Fruit fly (Drosophila melanogaster) whole organism, prepupa: ENCODE data around the gene dpr10.

Source experiments
- Blimp-1 ChIP-seq: fragments of 200-800 bp; sonication (Bioruptor generic); optimal IDR thresholded peaks from 3 replicates; lab custom pipeline; 2017; ENCODE audit warnings: missing biosample characterization, missing genetic modification characterization, mild to moderate bottlenecking, moderate library complexity, missing genetic modification reagents
- CG10631 ChIP-seq: fragments of 200-800 bp; sonication (Bioruptor generic); optimal IDR thresholded peaks from 2 replicates; lab custom pipeline; 2016; ENCODE audit warnings: missing biosample characterization, missing genetic modification characterization
- CG10669 ChIP-seq: fragments of 200-800 bp; sonication (Bioruptor generic); optimal IDR thresholded peaks from 3 replicates; lab custom pipeline; 2018; ENCODE audit warnings: missing biosample characterization, mild to moderate bottlenecking, missing genetic modification characterization, moderate library complexity
- CG11762 ChIP-seq: fragments of 200-800 bp; sonication (Bioruptor generic); optimal IDR thresholded peaks from 3 replicates; lab custom pipeline; 2016; ENCODE audit warnings: missing biosample characterization, missing genetic modification characterization; ENCODE audit not compliant: insufficient read depth
- CG11902 ChIP-seq: fragments of 200-800 bp; sonication (Bioruptor generic); optimal IDR thresholded peaks from 3 replicates; lab custom pipeline; 2016; ENCODE audit warnings: missing biosample characterization, missing genetic modification characterization
- CG15336 ChIP-seq: fragments of 200-800 bp; sonication (Bioruptor generic); IDR thresholded peaks from 2 replicates; pipeline ENCODE4 v1.3.6; 2022; ENCODE audit warnings: missing biosample characterization, missing genetic modification characterization
- CG1621 ChIP-seq: fragments of 200-800 bp; sonication (Bioruptor generic); optimal IDR thresholded peaks from 3 replicates; lab custom pipeline; 2018; ENCODE audit warnings: missing biosample characterization, mild to moderate bottlenecking, missing genetic modification characterization
- CG16779 ChIP-seq: fragments of 200-800 bp; sonication (Bioruptor generic); optimal IDR thresholded peaks from 3 replicates; lab custom pipeline; 2017; ENCODE audit warnings: missing biosample characterization, mild to moderate bottlenecking, missing genetic modification characterization
- CG31627 ChIP-seq: fragments of 200-800 bp; sonication (Bioruptor generic); optimal IDR thresholded peaks from 3 replicates; lab custom pipeline; 2016; ENCODE audit warnings: missing biosample characterization, missing genetic modification characterization
- CG3919 ChIP-seq: fragments of 200-800 bp; sonication (Bioruptor generic); optimal IDR thresholded peaks from 3 replicates; lab custom pipeline; 2016; ENCODE audit warnings: missing biosample characterization, missing genetic modification characterization
- CG4318 ChIP-seq: fragments of 200-800 bp; sonication (Bioruptor generic); optimal IDR thresholded peaks from 3 replicates; lab custom pipeline; 2017; ENCODE audit warnings: missing biosample characterization, mild to moderate bottlenecking, missing genetic modification characterization
- CG6276 ChIP-seq: fragments of 200-800 bp; sonication (Bioruptor generic); optimal IDR thresholded peaks from 2 replicates; lab custom pipeline; 2017; ENCODE audit warnings: missing biosample characterization, mild to moderate bottlenecking, missing genetic modification characterization
- CG6792 ChIP-seq: fragments of 200-800 bp; sonication (Bioruptor generic); optimal IDR thresholded peaks from 3 replicates; lab custom pipeline; 2016; ENCODE audit warnings: missing biosample characterization, missing genetic modification characterization
- CG6808 ChIP-seq: fragments of 200-800 bp; sonication (Bioruptor generic); optimal IDR thresholded peaks from 3 replicates; lab custom pipeline; 2017; ENCODE audit warnings: missing biosample characterization, missing genetic modification characterization, mild to moderate bottlenecking, moderate library complexity, missing genetic modification reagents
- CG6854 ChIP-seq: fragments of 200-800 bp; sonication (Bioruptor generic); optimal IDR thresholded peaks from 2 replicates; lab custom pipeline; 2017; ENCODE audit warnings: missing biosample characterization, mild to moderate bottlenecking, missing genetic modification characterization
- CG8319 ChIP-seq: fragments of 200-800 bp; sonication (Bioruptor generic); optimal IDR thresholded peaks from 3 replicates; lab custom pipeline; 2016; ENCODE audit warnings: missing biosample characterization, missing genetic modification characterization
- CG8632 ChIP-seq: fragments of 200-800 bp; sonication (Bioruptor generic); optimal IDR thresholded peaks from 3 replicates; lab custom pipeline; 2016; ENCODE audit warnings: missing biosample characterization, missing genetic modification characterization
- CG9139 ChIP-seq: fragments of 200-800 bp; sonication (Bioruptor generic); optimal IDR thresholded peaks from 3 replicates; lab custom pipeline; 2017; ENCODE audit warnings: missing biosample characterization, mild to moderate bottlenecking, missing genetic modification characterization
- Eip78C ChIP-seq: fragments of 200-800 bp; sonication (Bioruptor generic); peaks from one replicate; lab custom pipeline; 2016; ENCODE audit warnings: missing biosample characterization, missing genetic modification characterization
- Eip93F ChIP-seq: fragments of 200-800 bp; sonication (Bioruptor generic); optimal IDR thresholded peaks from 2 replicates; lab custom pipeline; 2016; ENCODE audit warnings: missing biosample characterization, mild to moderate bottlenecking, missing genetic modification characterization
- Ets21C ChIP-seq: fragments of 200-800 bp; sonication (Bioruptor generic); optimal IDR thresholded peaks from 3 replicates; lab custom pipeline; 2016; ENCODE audit warnings: missing biosample characterization, missing genetic modification characterization
- Gug ChIP-seq: fragments of 200-800 bp; sonication (Bioruptor generic); IDR thresholded peaks from 2 replicates; pipeline ENCODE4 v1.3.6; 2022; ENCODE audit warnings: missing biosample characterization, missing genetic modification characterization
- Hr38 ChIP-seq: sonication (Bioruptor generic); optimal IDR thresholded peaks from 2 replicates; lab custom pipeline; 2016; ENCODE audit warnings: missing biosample characterization, missing genetic modification characterization
- Hr39 ChIP-seq: fragments of 200-800 bp; sonication (Bioruptor generic); optimal IDR thresholded peaks from 2 replicates; lab custom pipeline; 2016; ENCODE audit warnings: missing biosample characterization, missing genetic modification characterization
- Hr4 ChIP-seq: fragments of 200-800 bp; sonication (Bioruptor generic); optimal IDR thresholded peaks from 3 replicates; lab custom pipeline; 2016; ENCODE audit warnings: missing biosample characterization, missing genetic modification characterization
- Lpt ChIP-seq: fragments of 200-800 bp; sonication (Bioruptor generic); optimal IDR thresholded peaks from 3 replicates; lab custom pipeline; 2016; ENCODE audit warnings: missing biosample characterization, missing genetic modification characterization
- Met ChIP-seq: fragments of 200-800 bp; sonication (Bioruptor generic); optimal IDR thresholded peaks from 3 replicates; lab custom pipeline; 2016; ENCODE audit warnings: missing biosample characterization, missing genetic modification characterization
- Sox102F ChIP-seq: fragments of 200-800 bp; sonication (Bioruptor generic); optimal IDR thresholded peaks from 2 replicates; lab custom pipeline; 2016; ENCODE audit warnings: missing biosample characterization, mild to moderate bottlenecking, missing genetic modification characterization
- Sox14 ChIP-seq: fragments of 200-800 bp; sonication (Bioruptor generic); optimal IDR thresholded peaks from 3 replicates; lab custom pipeline; 2016; ENCODE audit warnings: missing biosample characterization, missing genetic modification characterization
- Sox15 ChIP-seq: fragments of 200-800 bp; sonication (Bioruptor generic); optimal IDR thresholded peaks from 3 replicates; lab custom pipeline; 2016; ENCODE audit warnings: missing biosample characterization, missing genetic modification characterization
- achi ChIP-seq: fragments of 200-800 bp; sonication (Bioruptor generic); optimal IDR thresholded peaks from 3 replicates; lab custom pipeline; 2016; ENCODE audit warnings: missing biosample characterization, missing genetic modification characterization
- dac ChIP-seq: fragments of 200-800 bp; sonication (Bioruptor generic); optimal IDR thresholded peaks from 2 replicates; lab custom pipeline; 2017; ENCODE audit warnings: missing biosample characterization, mild to moderate bottlenecking, missing genetic modification characterization
- dsx ChIP-seq: fragments of 200-800 bp; optimal IDR thresholded peaks from 3 replicates; lab custom pipeline; 2019; ENCODE audit warnings: missing biosample characterization, mild to moderate bottlenecking, missing genetic modification characterization, moderate library complexity; ENCODE audit not compliant: poor library complexity, severe bottlenecking
- esn ChIP-seq: fragments of 200-800 bp; sonication (Bioruptor generic); optimal IDR thresholded peaks from 2 replicates; lab custom pipeline; 2016; ENCODE audit warnings: missing biosample characterization, mild to moderate bottlenecking, missing genetic modification characterization, moderate library complexity
- fd59A ChIP-seq: fragments of 200-800 bp; sonication (Bioruptor generic); optimal IDR thresholded peaks from 2 replicates; lab custom pipeline; 2017; ENCODE audit warnings: missing biosample characterization, mild to moderate bottlenecking, missing genetic modification characterization, missing genetic modification reagents
- fd85E ChIP-seq: fragments of 200-800 bp; sonication (Bioruptor generic); optimal IDR thresholded peaks from 3 replicates; lab custom pipeline; 2016; ENCODE audit warnings: missing biosample characterization, missing genetic modification characterization
- fkh ChIP-seq: fragments of 200-800 bp; sonication (Bioruptor generic); optimal IDR thresholded peaks from 3 replicates; lab custom pipeline; 2017; ENCODE audit warnings: missing biosample characterization, mild to moderate bottlenecking, missing genetic modification characterization, moderate library complexity
- lz ChIP-seq: fragments of 200-800 bp; sonication (Bioruptor generic); optimal IDR thresholded peaks from 3 replicates; lab custom pipeline; 2016; ENCODE audit warnings: missing biosample characterization, missing genetic modification characterization
- net ChIP-seq: fragments of 200-800 bp; sonication (Bioruptor generic); optimal IDR thresholded peaks from 3 replicates; lab custom pipeline; 2016; ENCODE audit warnings: missing biosample characterization, missing genetic modification characterization
- pdm3 ChIP-seq: fragments of 200-800 bp; sonication (Bioruptor generic); optimal IDR thresholded peaks from 3 replicates; lab custom pipeline; 2016; ENCODE audit warnings: missing biosample characterization, missing genetic modification characterization
- salr ChIP-seq, 2 experiments: fragments of 200-800 bp; sonication (Bioruptor generic); optimal IDR thresholded peaks; 3 replicates each; lab custom pipeline; 2016 to 2018; ENCODE audit warnings: missing biosample characterization in 2 of 2, missing genetic modification characterization in 2 of 2, mild to moderate bottlenecking in 1 of 2
- spab ChIP-seq: fragments of 200-800 bp; sonication (Bioruptor generic); optimal IDR thresholded peaks from 2 replicates; lab custom pipeline; 2017; ENCODE audit warnings: missing biosample characterization, mild to moderate bottlenecking, missing genetic modification characterization, missing genetic modification reagents
- ss ChIP-seq, 2 experiments: fragments of 200-800 bp; sonication (Bioruptor generic); optimal IDR thresholded peaks; 2 replicates in 1 of 2; 3 replicates in 1 of 2; lab custom pipeline; 2017 to 2018; ENCODE audit warnings: mild to moderate bottlenecking in 2 of 2, missing biosample characterization in 2 of 2, missing genetic modification characterization in 2 of 2, moderate library complexity in 1 of 2
- svp ChIP-seq: fragments of 200-800 bp; sonication (Bioruptor generic); peaks from one replicate; lab custom pipeline; 2016; ENCODE audit warnings: missing biosample characterization, missing genetic modification characterization
- vri ChIP-seq: fragments of 200-800 bp; sonication (Bioruptor generic); optimal IDR thresholded peaks from 3 replicates; lab custom pipeline; 2016; ENCODE audit warnings: missing biosample characterization, mild to moderate bottlenecking, missing genetic modification characterization

The dpr10 gene

DNA sequence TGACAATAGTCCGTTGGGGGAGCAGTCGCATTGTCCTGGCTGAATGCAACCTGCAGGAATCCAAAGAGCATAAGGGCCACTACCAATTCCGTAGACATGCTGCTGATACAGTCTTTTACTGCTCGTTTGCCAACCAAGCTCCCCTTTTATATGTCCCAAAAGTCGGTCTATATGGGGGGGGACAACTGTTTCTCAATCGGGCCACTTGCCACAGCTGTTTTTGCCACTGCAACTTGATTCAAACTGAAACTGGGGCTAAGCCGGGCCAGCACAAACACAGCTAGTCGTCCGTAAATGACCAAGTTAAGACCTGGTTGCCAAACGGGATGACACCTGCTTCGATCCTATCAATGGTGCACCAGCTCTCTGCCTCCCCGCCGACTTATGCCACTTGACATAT, 19.0 kb downstream of the dpr10 start, which contains the start of gene CG6628:
Gene CG6628, minus strand, starts transcription at position 101 of the 400 bp plus-strand sequence.
- TF ChIP-seq Met (no peak), svp (GFP tag; lab: Kevin White, UChicago) (peak; percentile 44)
- TF ChIP-seq, all 60 proteins: peak for 1

DNA sequence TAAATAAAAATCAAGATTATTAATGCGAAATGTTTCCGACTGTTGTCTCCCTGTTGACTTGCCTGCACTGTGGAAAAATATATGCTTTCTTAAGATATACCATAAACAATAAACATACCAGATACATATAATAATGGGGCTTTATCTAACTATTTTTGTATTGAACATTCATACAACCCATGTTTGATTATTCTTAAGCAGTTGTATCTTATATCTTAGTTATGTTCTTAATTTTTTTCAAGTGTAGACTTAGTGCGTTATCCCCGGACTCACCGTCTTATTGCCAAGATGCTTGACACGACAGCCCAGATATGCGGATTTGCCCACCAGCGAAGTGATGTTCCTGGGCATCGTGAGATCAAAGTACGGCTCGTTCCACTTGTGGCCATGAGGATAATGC, 29.8 kb downstream of the dpr10 start:
- no peak for TF ChIP-seq Eip93F (GFP tag; lab: Kevin White, UChicago)
- no peak for TF ChIP-seq dsx (GFP tag; lab: Kevin White, UChicago)
- no peak for TF ChIP-seq CG6792 (GFP tag; lab: Kevin White, UChicago)
- TF ChIP-seq CG6276 (GFP tag; lab: Kevin White, UChicago) = no peak
- peak; percentile 50 for TF ChIP-seq Eip78C
- TF ChIP-seq svp (GFP tag; lab: Kevin White, UChicago) = peak; percentile 56
- TF ChIP-seq CG8319 (GFP tag; lab: Kevin White, UChicago) = no peak

DNA sequence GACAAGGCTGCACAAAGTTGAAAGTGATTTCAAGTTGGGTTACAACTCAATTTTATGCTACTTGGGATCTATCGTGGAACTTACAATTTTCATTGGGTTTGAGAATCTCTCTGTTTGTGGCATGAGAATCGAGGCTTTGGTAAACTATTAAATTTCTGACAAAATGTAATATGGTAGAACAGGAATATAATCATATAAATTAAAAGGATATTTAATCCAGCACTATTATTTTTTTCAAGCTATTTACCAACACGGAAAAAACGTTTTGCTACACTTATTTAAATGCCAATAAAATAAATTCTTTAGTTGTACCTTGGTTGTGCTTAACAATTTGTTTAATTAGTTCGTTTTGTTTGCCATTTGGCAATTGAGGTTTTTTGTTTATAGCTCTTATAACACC, 34.4 kb downstream of the dpr10 start, which contains the start of gene CG8072:
Gene CG8072, plus strand, starts transcription at position 301 of the 400 bp plus-strand sequence.
- TF ChIP-seq fd85E = no peak
- TF ChIP-seq net = no peak
- no peak for TF ChIP-seq Sox15
- no peak for TF ChIP-seq Blimp-1 (GFP tag; lab: Kevin White, UChicago)
- no peak for TF ChIP-seq CG10669 (GFP tag; lab: Kevin White, UChicago)
- no peak for TF ChIP-seq spab (GFP tag; lab: Kevin White, UChicago)
- TF ChIP-seq fkh (GFP tag; lab: Kevin White, UChicago) = no peak
- TF ChIP-seq Hr38 (GFP tag; lab: Kevin White, UChicago) = no peak

DNA sequence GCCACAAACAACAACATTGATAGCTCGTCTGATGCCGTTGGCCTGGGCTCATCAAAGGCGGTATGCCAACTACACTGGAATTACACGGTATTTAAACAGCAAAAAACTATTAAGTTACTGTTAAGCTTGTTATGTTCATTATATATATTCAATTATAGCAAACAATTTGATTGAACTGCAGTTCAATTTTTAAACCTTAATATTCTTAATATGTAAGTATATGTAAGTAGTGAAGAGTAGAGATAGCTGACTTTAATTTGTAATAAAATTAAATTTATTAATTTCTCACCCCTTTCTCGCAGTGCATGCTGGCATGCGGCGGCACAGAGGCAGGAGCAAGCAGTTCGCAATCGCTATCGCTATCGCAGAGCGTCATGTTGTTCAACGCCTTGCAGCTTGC, 75.5 kb downstream of the dpr10 start:
- TF ChIP-seq Ets21C (no peak), Blimp-1 (GFP tag; lab: Kevin White, UChicago) (no peak), CG4318 (peak; percentile 34), CG15336 (GFP tag; lab: Robert Waterston, UW) (no peak), CG31627 (GFP tag; lab: Kevin White, UChicago) (no peak), CG6792 (GFP tag; lab: Kevin White, UChicago) (no peak), CG6276 (GFP tag; lab: Kevin White, UChicago) (peak; percentile 15), fd85E (no peak), CG1621 (tag; lab: Kevin White, UChicago) (no peak), Lpt (GFP tag; lab: Kevin White, UChicago) (no peak), CG16779 (tag; lab: Kevin White, UChicago) (no peak), CG6808 (GFP tag; lab: Kevin White, UChicago) (no peak), dsx (GFP tag; lab: Kevin White, UChicago) (no peak), Eip93F (GFP tag; lab: Kevin White, UChicago) (no peak), CG10631 (GFP tag; lab: Kevin White, UChicago) (no peak), svp (GFP tag; lab: Kevin White, UChicago) (peak; percentile 33), Sox14 (no peak), lz (GFP tag; lab: Kevin White, UChicago) (no peak), CG11762 (GFP tag; lab: Kevin White, UChicago) (no peak), CG6854 (GFP tag; lab: Kevin White, UChicago) (no peak), Sox102F (GFP tag; lab: Kevin White, UChicago) (no peak), ss (GFP tag; optimal IDR thresholded peaks at IDR 0.05; lab: Kevin White, UChicago) (peak in 1 of 2 experiments; percentile 3), fd59A (GFP tag; lab: Kevin White, UChicago) (no peak), achi (no peak), CG8632 (GFP tag; lab: Kevin White, UChicago) (no peak), CG11902 (GFP tag; lab: Kevin White, UChicago) (no peak), dac (GFP tag; lab: Kevin White, UChicago) (no peak), CG9139 (GFP tag; lab: Kevin White, UChicago) (no peak), pdm3 (GFP tag; lab: Kevin White, UChicago) (no peak), Hr39 (GFP tag; lab: Kevin White, UChicago) (no peak), salr (GFP tag; optimal IDR thresholded peaks at IDR 0.05; lab: Kevin White, UChicago) (no peak), esn (GFP tag; lab: Kevin White, UChicago) (no peak), Gug (peak; percentile 45; the same call in 1 of the 2 replicates), vri (no peak), CG3919 (GFP tag; lab: Kevin White, UChicago) (no peak), Hr4 (GFP tag; lab: Kevin White, UChicago) (peak; percentile 23), Eip78C (peak; percentile 57)
